Fruit fly (Drosophila melanogaster): ENCODE measurements around the gene CG46280.

The CG46280 gene

DNA sequence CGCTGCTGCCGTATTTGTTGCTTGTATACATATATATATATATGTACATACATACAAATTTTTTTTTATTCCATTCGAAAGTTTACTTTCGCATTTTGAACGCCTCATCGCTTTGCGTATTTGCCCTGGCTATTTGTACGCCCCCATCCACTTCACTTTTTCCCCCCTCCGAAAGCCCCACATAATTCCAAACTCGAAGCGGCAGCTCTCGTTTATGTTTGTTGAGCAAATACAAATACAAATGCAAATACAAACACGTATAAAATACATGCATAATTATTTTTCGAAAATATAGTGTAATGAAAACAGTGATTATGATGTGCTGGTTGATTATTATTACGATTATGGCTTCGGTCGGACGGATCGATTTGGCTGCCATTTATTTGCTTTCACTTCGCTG is 37.6 kb upstream of the CG46280 start (continued):
- TF ChIP-seq CG33213 (GFP tag; optimal IDR thresholded peaks at IDR 0.05) (peak; percentile 87), kni (GFP tag; optimal IDR thresholded peaks at IDR 0.05) (peak; percentile 79), abd-A (tag; optimal IDR thresholded peaks at IDR 0.05) (peak; percentile 82), lov (optimal IDR thresholded peaks at IDR 0.05) (no peak), lov (GFP tag; IDR thresholded peaks at IDR 0.05) (peak; percentile 78; the same call in 2 of the 3 replicates), sob (GFP tag; IDR thresholded peaks at IDR 0.05) (peak; percentile 77), Gug (GFP tag; IDR thresholded peaks at IDR 0.05) (0 out of 4 replicates have a peak, but pooled peaks have one; percentile 11), Ets65A (GFP tag) (no peak), Dp (GFP tag; optimal IDR thresholded peaks at IDR 0.05) (no peak), CG2129 (GFP tag; IDR thresholded peaks at IDR 0.05; ENCODE audit: partially characterized antibody) (no peak), Lpt (GFP tag; optimal IDR thresholded peaks at IDR 0.05) (no peak), Nf-YB (GFP tag; optimal IDR thresholded peaks at IDR 0.05) (peak; percentile 80), yki (optimal IDR thresholded peaks at IDR 0.05) (no peak), CG31441 (GFP tag; IDR thresholded peaks at IDR 0.05) (peak; percentile 92), sna (GFP tag; IDR thresholded peaks at IDR 0.05; ENCODE audit: partially characterized antibody) (no peak), sqz (GFP tag; optimal IDR thresholded peaks at IDR 0.05) (peak; percentile 93), pum (GFP tag; optimal IDR thresholded peaks at IDR 0.05) (peak; percentile 71), jigr1 (GFP tag; IDR thresholded peaks at IDR 0.05) (no peak), Tbp (GFP tag; optimal IDR thresholded peaks at IDR 0.05) (no peak), HLH3B (GFP tag; IDR thresholded peaks at IDR 0.05) (peak; percentile 83), CG6791 (GFP tag; IDR thresholded peaks at IDR 0.05; ENCODE audit: partially characterized antibody) (0 out of 3 replicates have a peak, but pooled peaks have one; percentile 28), CG8089 (GFP tag; optimal IDR thresholded peaks at IDR 0.05) (peak; percentile 81), Max (GFP tag; optimal IDR thresholded peaks at IDR 0.05) (peak; percentile 69), CG4328 (GFP tag; optimal IDR thresholded peaks at IDR 0.05) (peak; percentile 70), ttk (GFP tag; IDR thresholded peaks at IDR 0.05) (peak; percentile 55; the same call in 1 of the 2 replicates), jing (GFP tag; optimal IDR thresholded peaks at IDR 0.05) (peak; percentile 77), bowl (GFP tag; IDR thresholded peaks at IDR 0.05) (no peak), CG9727 (GFP tag; optimal IDR thresholded peaks at IDR 0.05) (peak; percentile 94), Camta (GFP tag; optimal IDR thresholded peaks at IDR 0.05) (peak; percentile 84), unc-4 (GFP tag; IDR thresholded peaks at IDR 0.05; ENCODE audit: partially characterized antibody) (no peak), CG13894 (tag; optimal IDR thresholded peaks at IDR 0.05) (no peak), Ssrp (tag; optimal IDR thresholded peaks at IDR 0.05) (no peak), CG17802 (tag; optimal IDR thresholded peaks at IDR 0.05) (peak; percentile 87), CG12391 (tag; optimal IDR thresholded peaks at IDR 0.05) (peak; percentile 85), ase (GFP tag; IDR thresholded peaks at IDR 0.05) (no peak), CG15696 (tag; optimal IDR thresholded peaks at IDR 0.05) (peak; percentile 97), CG15479 (GFP tag; optimal IDR thresholded peaks at IDR 0.05) (peak; percentile 15), unpg (GFP tag; optimal IDR thresholded peaks at IDR 0.05) (peak; percentile 93), pho (GFP tag; optimal IDR thresholded peaks at IDR 0.05) (peak; percentile 16), CG16813 (GFP tag; IDR thresholded peaks at IDR 0.05; ENCODE audit: partially characterized antibody) (no peak), amos (GFP tag; IDR thresholded peaks at IDR 0.05; ENCODE audit: partially characterized antibody) (no peak), mld (GFP tag; IDR thresholded peaks at IDR 0.05; ENCODE audit: partially characterized antibody) (no peak), Hr51 (GFP tag; optimal IDR thresholded peaks at IDR 0.05) (peak; percentile 37 to 81), CG16863 (GFP tag; optimal IDR thresholded peaks at IDR 0.05) (peak; percentile 77), dimm (GFP tag; IDR thresholded peaks at IDR 0.05) (peak; percentile 39; the same call in 1 of the 2 replicates), D19B (GFP tag; optimal IDR thresholded peaks at IDR 0.05) (peak; percentile 28), C15 (GFP tag; IDR thresholded peaks at IDR 0.05) (no peak), CG10979 (tag; optimal IDR thresholded peaks at IDR 0.05) (peak; percentile 83), fu2 (GFP tag; optimal IDR thresholded peaks at IDR 0.05) (no peak), CG15601 (tag; optimal IDR thresholded peaks at IDR 0.05) (peak; percentile 92), z (GFP tag; IDR thresholded peaks at IDR 0.05) (0 out of 3 replicates have a peak, but pooled peaks have one; percentile 51)

All from whole organism, embryonic.